Fruit fly (Drosophila melanogaster) whole organism: ENCODE data around the gene CG31549.

Experiments
- CG8478 ChIP-seq: fragments of >200 bp; optimal IDR thresholded peaks from 2 replicates; lab custom pipeline; 2018; ENCODE audit warnings: inconsistent platforms
- usp ChIP-seq: fragments of >200 bp; optimal IDR thresholded peaks from 2 replicates; lab custom pipeline; 2017; ENCODE audit warnings: missing biosample characterization, missing genetic modification characterization, mixed read lengths

DNA sequence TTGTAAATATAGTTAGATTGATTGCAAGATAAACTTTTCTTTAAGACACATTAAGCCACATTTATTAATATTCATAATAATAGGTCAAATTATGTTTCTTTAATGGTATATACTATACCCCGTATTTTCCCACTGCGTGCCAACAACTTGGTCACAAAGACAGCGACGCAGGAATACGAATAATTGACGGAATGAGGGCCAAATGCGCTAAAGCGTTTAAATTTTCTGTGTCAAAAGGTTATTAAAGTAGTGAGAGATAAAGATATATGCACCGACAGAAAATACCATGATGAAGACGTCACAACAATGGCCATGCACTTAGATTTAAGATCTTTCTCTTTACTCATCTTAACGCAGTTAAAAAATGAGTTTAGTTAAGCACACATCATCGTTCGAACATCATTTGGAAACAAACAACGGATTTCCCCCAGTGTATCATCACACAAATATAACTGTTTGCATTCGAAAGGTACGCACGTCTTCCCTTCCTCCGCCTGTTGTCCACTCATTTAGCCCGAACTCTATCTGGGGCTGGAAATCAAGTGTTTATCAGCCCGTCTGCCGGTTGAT is 11.5 kb upstream of the CG31549 start:
- no peak for TF ChIP-seq CG8478 (lab: Kevin White, UChicago)
- no peak for TF ChIP-seq usp
